Fruit fly (Drosophila melanogaster): ENCODE data around the gene CG14820.

DNA sequence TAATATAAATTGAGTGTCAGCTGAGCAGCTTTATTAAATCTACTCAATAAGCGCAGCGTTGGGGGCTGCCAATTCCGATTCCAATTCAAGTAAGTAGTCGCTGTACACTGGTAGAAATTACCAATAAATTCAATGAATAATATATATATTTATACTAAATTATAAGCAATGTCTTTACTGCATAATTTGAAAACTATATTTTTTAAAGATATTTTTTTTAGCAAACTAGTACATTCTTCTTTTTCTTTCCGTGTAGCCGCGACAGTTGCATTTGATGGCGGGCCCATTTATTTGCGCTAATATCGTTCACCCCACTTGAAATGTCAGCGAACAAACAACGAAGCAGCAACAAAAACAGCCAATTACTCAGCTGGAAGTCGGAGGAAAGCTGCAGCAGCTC lies 44.7 kb downstream of the CG14820 start:
- TF ChIP-seq CG12768 (GFP tag; optimal IDR thresholded peaks at IDR 0.05) = peak; percentile 89
- TF ChIP-seq Clk (GFP tag; optimal IDR thresholded peaks at IDR 0.05) = peak; percentile 44
- peak; percentile 75 for TF ChIP-seq CG11617 (GFP tag; optimal IDR thresholded peaks at IDR 0.05)
- TF ChIP-seq CG1620 (GFP tag; optimal IDR thresholded peaks at IDR 0.05) = peak; percentile 19
